Worm (Caenorhabditis elegans) whole organism, L1 larva: ENCODE data around the gene lrr-1.

Experiments
- C04F5.9 ChIP-seq: sonication (generic microtip); optimal IDR thresholded peaks from 2 replicates; lab custom pipeline; 2016; ENCODE audit warnings: missing genetic modification characterization, missing compliant biosample characterization
- C16A3.4 ChIP-seq: fragments of 150-350 bp; optimal IDR thresholded peaks from 2 replicates; lab custom pipeline; 2014; ENCODE audit warnings: missing biosample characterization, missing genetic modification characterization
- F16B12.6 ChIP-seq: fragments of 150-350 bp; optimal IDR thresholded peaks from 2 replicates; lab custom pipeline; 2014; ENCODE audit warnings: missing biosample characterization, missing genetic modification characterization
- Y116A8C.19 ChIP-seq: sonication (generic microtip); optimal IDR thresholded peaks from 2 replicates; lab custom pipeline; 2016; ENCODE audit warnings: missing compliant biosample characterization, missing genetic modification characterization, borderline replicate concordance
- ama-1 ChIP-seq: fragments of 150-350 bp; optimal IDR thresholded peaks from 2 replicates; lab custom pipeline; 2014
- blmp-1 ChIP-seq: fragments of 150-350 bp; optimal IDR thresholded peaks from 2 replicates; lab custom pipeline; 2014; ENCODE audit warnings: missing biosample characterization, missing genetic modification characterization
- ceh-8 ChIP-seq: fragments of 200-800 bp; sonication (Bioruptor generic); optimal IDR thresholded peaks from 2 replicates; lab custom pipeline; 2018; ENCODE audit warnings: mild to moderate bottlenecking, missing genetic modification characterization, moderate library complexity, missing compliant biosample characterization
- ceh-82 ChIP-seq, 3 experiments: fragments of 150-350 bp in 1 of 3; sonication (generic microtip) in 2 of 3; optimal IDR thresholded peaks; 2 replicates each; lab custom pipeline; 2014 to 2017; ENCODE audit warnings: missing biosample characterization in 3 of 3, missing genetic modification characterization in 3 of 3
- ceh-88 ChIP-seq: fragments of 200-800 bp; sonication (Bioruptor generic); IDR thresholded peaks from 2 replicates; pipeline ENCODE4 v1.3.6; 2022; ENCODE audit warnings: missing genetic modification characterization, missing compliant biosample characterization
- ceh-90 ChIP-seq: sonication (generic microtip); optimal IDR thresholded peaks from 2 replicates; lab custom pipeline; 2016; ENCODE audit warnings: missing genetic modification characterization, missing compliant biosample characterization
- ces-1 ChIP-seq: fragments of 150-350 bp; optimal IDR thresholded peaks from 2 replicates; lab custom pipeline; 2014; ENCODE audit warnings: missing biosample characterization, missing genetic modification reagents, missing genetic modification characterization
- efl-1 ChIP-seq, 4 experiments: fragments of 150-350 bp; optimal IDR thresholded peaks in 3 of 4; peaks in 1 of 4; 1 replicate in 1 of 4; 2 replicates in 3 of 4; lab custom pipeline; 2014; ENCODE audit warnings: missing biosample characterization in 2 of 4, missing genetic modification characterization in 2 of 4, missing genetic modification reagents in 2 of 4
- efl-3 ChIP-seq: fragments of 200-800 bp; sonication (Bioruptor generic); optimal IDR thresholded peaks from 2 replicates; lab custom pipeline; 2018; ENCODE audit warnings: mild to moderate bottlenecking, missing genetic modification characterization, missing compliant biosample characterization
- elt-3 ChIP-seq, 6 experiments: fragments of 150-350 bp in 1 of 6; sonication (generic microtip); optimal IDR thresholded peaks; 2 replicates each; lab custom pipeline; 2017 to 2018; ENCODE audit warnings: missing biosample characterization in 6 of 6, missing genetic modification characterization in 6 of 6, inconsistent platforms in 1 of 6
- fkh-10 ChIP-seq: sonication (generic microtip); optimal IDR thresholded peaks from 2 replicates; lab custom pipeline; 2017; ENCODE audit warnings: missing biosample characterization, missing genetic modification reagents, missing genetic modification characterization
- fkh-4 ChIP-seq: sonication (generic microtip); optimal IDR thresholded peaks from 2 replicates; lab custom pipeline; 2016; ENCODE audit warnings: missing compliant biosample characterization, missing genetic modification characterization, borderline replicate concordance
- grh-1 ChIP-seq: fragments of 200-800 bp; sonication (Bioruptor generic); IDR thresholded peaks from 2 replicates; pipeline ENCODE4 v1.3.6; 2022; ENCODE audit warnings: missing genetic modification reagents, missing genetic modification characterization, missing compliant biosample characterization
- hlh-17 ChIP-seq: fragments of 200-800 bp; sonication (Bioruptor generic); optimal IDR thresholded peaks from 2 replicates; lab custom pipeline; 2018; ENCODE audit warnings: missing genetic modification characterization, mild to moderate bottlenecking, missing compliant biosample characterization, moderate library complexity, borderline replicate concordance
- hlh-4 ChIP-seq: sonication (generic microtip); optimal IDR thresholded peaks from 2 replicates; lab custom pipeline; 2016; ENCODE audit warnings: mild to moderate bottlenecking, missing genetic modification characterization, missing compliant biosample characterization
- isw-1 ChIP-seq: fragments of 200-800 bp; sonication (Bioruptor generic); IDR thresholded peaks from 2 replicates; pipeline ENCODE4 v1.3.6; 2022; ENCODE audit warnings: missing genetic modification characterization, missing compliant biosample characterization
- lin-14 ChIP-seq: fragments of 200-800 bp; sonication (Bioruptor generic); optimal IDR thresholded peaks from 2 replicates; lab custom pipeline; 2018; ENCODE audit warnings: mild to moderate bottlenecking, missing genetic modification characterization, moderate library complexity, missing compliant biosample characterization
- lin-35 ChIP-seq, 2 experiments: fragments of 150-350 bp; optimal IDR thresholded peaks; 2 replicates each; lab custom pipeline; 2014; ENCODE audit warnings: missing biosample characterization in 2 of 2, missing genetic modification characterization in 2 of 2, missing genetic modification reagents in 2 of 2
- lin-39 ChIP-seq: fragments of 150-350 bp; optimal IDR thresholded peaks from 2 replicates; lab custom pipeline; 2014; ENCODE audit warnings: missing biosample characterization, missing genetic modification reagents, missing genetic modification characterization
- mab-9 ChIP-seq: fragments of 200-800 bp; sonication (Bioruptor generic); IDR thresholded peaks from 2 replicates; pipeline ENCODE4 v1.3.6; 2022; ENCODE audit warnings: missing genetic modification reagents, missing genetic modification characterization, missing compliant biosample characterization
- mdl-1 ChIP-seq, 2 experiments: fragments of 150-350 bp; optimal IDR thresholded peaks; 2 replicates each; lab custom pipeline; 2014 to 2017; ENCODE audit warnings: missing biosample characterization in 2 of 2, missing genetic modification characterization in 2 of 2, inconsistent platforms in 1 of 2
- nhr-20 ChIP-seq: sonication (generic microtip); optimal IDR thresholded peaks from 2 replicates; lab custom pipeline; 2016; ENCODE audit warnings: mild to moderate bottlenecking, missing genetic modification characterization, missing compliant biosample characterization
- nhr-237 ChIP-seq: fragments of 150-350 bp; optimal IDR thresholded peaks from 2 replicates; lab custom pipeline; 2014; ENCODE audit warnings: missing biosample characterization, missing genetic modification characterization
- nhr-47 ChIP-seq: sonication (generic microtip); optimal IDR thresholded peaks from 2 replicates; lab custom pipeline; 2016; ENCODE audit warnings: mild to moderate bottlenecking, missing genetic modification characterization, moderate library complexity, missing compliant biosample characterization
- nhr-84 ChIP-seq: sonication (generic microtip); optimal IDR thresholded peaks from 2 replicates; lab custom pipeline; 2017; ENCODE audit warnings: missing biosample characterization, missing genetic modification characterization
- nhr-85 ChIP-seq: sonication (generic microtip); peaks from one replicate; lab custom pipeline; 2016; ENCODE audit warnings: missing genetic modification characterization, inconsistent platforms, missing compliant biosample characterization
- pqm-1 ChIP-seq: sonication (generic microtip); optimal IDR thresholded peaks from 3 replicates; lab custom pipeline; 2017; ENCODE audit warnings: missing biosample characterization, missing genetic modification characterization
- skn-1 ChIP-seq: fragments of 150-350 bp; optimal IDR thresholded peaks from 2 replicates; lab custom pipeline; 2014; ENCODE audit warnings: missing biosample characterization, missing genetic modification characterization
- snpc-4 ChIP-seq: fragments of 150-350 bp; optimal IDR thresholded peaks from 2 replicates; lab custom pipeline; 2014; ENCODE audit warnings: missing biosample characterization, missing genetic modification characterization
- snu-23 ChIP-seq: sonication (generic microtip); optimal IDR thresholded peaks from 2 replicates; lab custom pipeline; 2016; ENCODE audit warnings: missing genetic modification characterization, missing compliant biosample characterization
- sox-4 ChIP-seq: sonication (generic microtip); optimal IDR thresholded peaks from 2 replicates; lab custom pipeline; 2016; ENCODE audit warnings: missing genetic modification characterization, missing compliant biosample characterization
- sptf-1 ChIP-seq: fragments of 150-350 bp; optimal IDR thresholded peaks from 2 replicates; lab custom pipeline; 2014; ENCODE audit warnings: missing biosample characterization, missing genetic modification characterization
- swsn-7 ChIP-seq: sonication (generic microtip); optimal IDR thresholded peaks from 2 replicates; lab custom pipeline; 2016; ENCODE audit warnings: missing genetic modification characterization, missing compliant biosample characterization
- tlp-1 ChIP-seq: fragments of 150-350 bp; optimal IDR thresholded peaks from 2 replicates; lab custom pipeline; 2014; ENCODE audit warnings: missing biosample characterization, missing genetic modification characterization
- unc-130 ChIP-seq: fragments of 150-350 bp; optimal IDR thresholded peaks from 2 replicates; lab custom pipeline; 2017; ENCODE audit warnings: missing biosample characterization, missing genetic modification characterization, inconsistent platforms
- unc-30 ChIP-seq: sonication (generic microtip); optimal IDR thresholded peaks from 2 replicates; lab custom pipeline; 2017; ENCODE audit warnings: missing biosample characterization, missing genetic modification characterization
- unc-62 ChIP-seq: fragments of 150-350 bp; optimal IDR thresholded peaks from 2 replicates; lab custom pipeline; 2014; ENCODE audit warnings: missing biosample characterization, missing genetic modification reagents, missing genetic modification characterization
- unc-86 ChIP-seq: sonication (generic microtip); optimal IDR thresholded peaks from 2 replicates; lab custom pipeline; 2016; ENCODE audit warnings: missing genetic modification characterization, missing compliant biosample characterization
- unc-98 ChIP-seq: fragments of 200-800 bp; sonication (Bioruptor generic); IDR thresholded peaks from 2 replicates; pipeline ENCODE4 v1.3.6; 2022; ENCODE audit warnings: missing genetic modification characterization, missing compliant biosample characterization
- zag-1 ChIP-seq: fragments of 150-350 bp; optimal IDR thresholded peaks from 2 replicates; lab custom pipeline; 2014; ENCODE audit warnings: missing biosample characterization, missing genetic modification characterization
- ztf-11 ChIP-seq, 2 experiments: sonication (generic microtip); optimal IDR thresholded peaks; 2 replicates each; lab custom pipeline; 2016 to 2017; ENCODE audit warnings: missing genetic modification characterization in 2 of 2, missing biosample characterization in 1 of 2, missing compliant biosample characterization in 1 of 2
- ztf-4 ChIP-seq: fragments of 150-350 bp; optimal IDR thresholded peaks from 2 replicates; lab custom pipeline; 2014; ENCODE audit warnings: missing biosample characterization, missing genetic modification characterization

Gene lrr-1

ce11 chrII:5061794-5062368 is 25.6 kb upstream of the lrr-1 start, which contains the start of gene smc-5 (continued):
- TF ChIP-seq ceh-82 (tag; optimal IDR thresholded peaks at IDR 0.05; lab: Kevin White, UChicago) (peak in 2 of 3 experiments; percentile 37 to 79), C16A3.4 (tag; lab: Kevin White, UChicago) (peak; percentile 92), ceh-90 (tag; lab: Kevin White, UChicago) (no peak), efl-1 (optimal IDR thresholded peaks at IDR 0.05; lab: Kevin White, UChicago) (peak; percentile 84 to 88), efl-1 (GFP tag; optimal IDR thresholded peaks at IDR 0.05 in 1 of 2; lab: Kevin White, UChicago) (peak; percentile 86 to 98), swsn-7 (peak; percentile 59), fkh-4 (no peak), Y116A8C.19 (tag; lab: Kevin White, UChicago) (no peak), mab-9 (no peak), hlh-17 (GFP tag; lab: Kevin White, UChicago) (no peak), ztf-11 (tag; optimal IDR thresholded peaks at IDR 0.05; lab: Kevin White, UChicago) (peak in 1 of 2 experiments; percentile 48), lin-35 (GFP tag; optimal IDR thresholded peaks at IDR 0.05; lab: Kevin White, UChicago) (peak; percentile 84 to 94), lin-14 (GFP tag; lab: Kevin White, UChicago) (peak; percentile 69), skn-1 (peak; percentile 89), elt-3 (tag; optimal IDR thresholded peaks at IDR 0.05; lab: Kevin White, UChicago) (peak in 1 of 6 experiments; percentile 80), lin-39 (no peak), zag-1 (tag; lab: Kevin White, UChicago) (no peak), nhr-47 (peak; percentile 73), ces-1 (no peak), sptf-1 (tag; lab: Kevin White, UChicago) (no peak), C04F5.9 (tag; lab: Kevin White, UChicago) (no peak), tlp-1 (tag; lab: Kevin White, UChicago) (no peak), grh-1 (GFP tag; lab: Robert Waterston, UW) (no peak), unc-30 (tag; lab: Kevin White, UChicago) (no peak), pqm-1 (tag; lab: Kevin White, UChicago) (no peak), ceh-88 (GFP tag; lab: Robert Waterston, UW) (peak; percentile 46; the same call in 1 of the 2 replicates), mdl-1 (tag; optimal IDR thresholded peaks at IDR 0.05; lab: Kevin White, UChicago) (peak in 1 of 2 experiments; percentile 42), efl-3 (no peak), fkh-10 (peak; percentile 24), blmp-1 (tag; lab: Kevin White, UChicago) (peak; percentile 71), ztf-4 (tag; lab: Kevin White, UChicago) (no peak), ama-1 (lab: Kevin White, UChicago) (no peak), snu-23 (GFP tag; lab: Kevin White, UChicago) (peak; percentile 78)
- TF ChIP-seq, all 84 proteins: peak for 46

DNA sequence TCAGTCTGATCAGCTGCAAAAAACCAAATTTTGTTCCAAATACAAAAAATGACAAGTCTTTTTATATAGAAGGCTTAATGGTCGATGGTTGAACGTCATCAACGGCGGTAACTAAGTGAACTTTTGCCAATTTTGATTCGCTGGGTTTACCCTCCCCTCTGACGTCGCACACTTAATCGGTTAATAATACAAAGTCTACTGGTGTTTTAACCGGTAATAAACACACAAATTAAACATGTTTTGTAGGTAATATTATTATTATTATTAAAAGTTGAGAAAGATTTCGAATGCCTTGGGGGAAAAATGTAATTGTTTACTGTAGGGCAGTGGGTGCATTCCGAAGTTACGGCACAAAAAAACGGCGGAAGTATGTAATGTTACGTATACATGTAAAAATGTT is 24.5 kb upstream of the lrr-1 start, which contains the start of gene pho-12:
Gene pho-12, minus strand, starts transcription at position 101 of the 400 bp plus-strand sequence.
- TF ChIP-seq nhr-85 (tag; lab: Kevin White, UChicago) (no peak), nhr-20 (tag; lab: Kevin White, UChicago) (no peak)

DNA sequence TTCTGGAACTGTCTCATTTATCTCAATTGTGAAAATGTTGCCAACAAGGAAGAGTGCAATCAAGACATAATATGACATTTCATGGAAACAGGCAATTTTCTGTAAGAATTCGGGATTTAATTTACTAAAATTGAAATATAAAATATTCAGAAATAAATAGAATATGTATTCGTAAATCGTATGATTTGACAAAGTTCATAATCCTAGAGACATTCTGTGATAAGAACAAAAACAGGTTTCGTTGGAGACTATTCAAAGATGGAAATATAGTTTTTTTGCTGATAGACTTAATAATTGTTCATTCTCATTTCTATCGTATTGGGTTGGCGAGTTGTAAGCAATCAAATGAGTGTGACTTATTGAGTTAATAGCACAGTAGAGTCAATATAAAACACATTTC is 21.8 kb upstream of the lrr-1 start, which contains the start of gene C27A2.12:
Gene C27A2.12, minus strand, starts transcription at position 101 of the 400 bp plus-strand sequence.
- TF ChIP-seq hlh-4: no peak

- TF ChIP-seq unc-86 (no peak), ceh-8 (no peak), snpc-4 (tag; lab: Kevin White, UChicago) (peak; percentile 98), zag-1 (tag; lab: Kevin White, UChicago) (no peak), sox-4 (tag; lab: Kevin White, UChicago) (no peak), unc-130 (tag; lab: Kevin White, UChicago) (peak; percentile 38), unc-62 (no peak), ceh-90 (tag; lab: Kevin White, UChicago) (no peak), sptf-1 (tag; lab: Kevin White, UChicago) (no peak), efl-3 (no peak), nhr-20 (tag; lab: Kevin White, UChicago) (peak; percentile 76), unc-30 (tag; lab: Kevin White, UChicago) (no peak), ceh-88 (GFP tag; lab: Robert Waterston, UW) (no peak), C04F5.9 (tag; lab: Kevin White, UChicago) (no peak), unc-98 (GFP tag; lab: Robert Waterston, UW) (no peak), nhr-237 (no peak), tlp-1 (tag; lab: Kevin White, UChicago) (no peak), F16B12.6 (tag; lab: Kevin White, UChicago) (peak; percentile 26), nhr-47 (peak; percentile 70), mab-9 (0 out of 2 replicates have a peak, but pooled peaks have one; percentile 43), nhr-84 (no peak), isw-1 (GFP tag; lab: Robert Waterston, UW) (no peak; the same call in 1 of the 2 replicates), swsn-7 (peak; percentile 59), lin-35 (GFP tag; optimal IDR thresholded peaks at IDR 0.05; lab: Kevin White, UChicago) (peak; percentile 53 to 77)
These were observed 21.1 kb upstream of the lrr-1 start for ce11 chrII:5057315-5057714.
